Worm (Caenorhabditis elegans) whole organism, young adult: ENCODE measurements around the gene R01E6.7.

Experiments
- ama-1 ChIP-seq, 3 experiments: fragments of 150-350 bp in 1 of 3; sonication (generic microtip) in 2 of 3; optimal IDR thresholded peaks; 2 replicates each; lab custom pipeline; 2014 to 2018; ENCODE audit warnings: missing biosample characterization in 2 of 3, missing genetic modification characterization in 2 of 3, missing genetic modification reagents in 2 of 3
- atf-7 ChIP-seq: sonication (generic microtip); optimal IDR thresholded peaks from 2 replicates; lab custom pipeline; 2017; ENCODE audit warnings: mild to moderate bottlenecking, missing genetic modification characterization, missing compliant biosample characterization
- nhr-120 ChIP-seq: fragments of 200-800 bp; sonication (Bioruptor generic); IDR thresholded peaks from 2 replicates; pipeline ENCODE4 v1.3.6; 2022; ENCODE audit warnings: missing genetic modification characterization, missing compliant biosample characterization
- tlf-1 ChIP-seq: fragments of 200-800 bp; sonication (Bioruptor generic); optimal IDR thresholded peaks from 2 replicates; lab custom pipeline; 2018; ENCODE audit warnings: mild to moderate bottlenecking, missing genetic modification characterization, missing compliant biosample characterization

ce11 chrX:13544544-13545021 is 25.2 kb downstream of the R01E6.7 start:
- TF ChIP-seq tlf-1 (GFP tag; lab: Kevin White, UChicago) (no peak), ama-1 (optimal IDR thresholded peaks at IDR 0.05; lab: Kevin White, UChicago) (peak; percentile 76), ama-1 (GFP tag; optimal IDR thresholded peaks at IDR 0.05; lab: Kevin White, UChicago) (no peak), atf-7 (no peak), nhr-120 (GFP tag; lab: Robert Waterston, UW) (no peak)
